Worm (Caenorhabditis elegans) whole organism, young adult: ENCODE data around the gene C25H3.17.

Experiments used
- B0035.1 ChIP-seq: sonication (generic microtip); optimal IDR thresholded peaks from 2 replicates; lab custom pipeline; 2016; ENCODE audit warnings: missing genetic modification characterization, mild to moderate bottlenecking, missing compliant biosample characterization, missing genotype, missing genetic modification reagents
- B0336.3 ChIP-seq: fragments of 200-800 bp; sonication (Bioruptor generic); IDR thresholded peaks from 2 replicates; pipeline ENCODE4 v1.3.6; 2022; ENCODE audit warnings: missing genetic modification characterization, missing compliant biosample characterization
- C06A6.2 ChIP-seq: fragments of 200-800 bp; sonication (Bioruptor generic); conservative IDR thresholded peaks from 2 replicates; pipeline ENCODE4 v1.3.6; 2022; ENCODE audit warnings: missing genetic modification characterization, missing compliant biosample characterization
- C17E4.6 ChIP-seq: fragments of 200-800 bp; sonication (Bioruptor generic); IDR thresholded peaks from 2 replicates; pipeline ENCODE4 v1.3.6; 2022; ENCODE audit warnings: missing genetic modification reagents, missing genetic modification characterization, missing compliant biosample characterization
- D2030.7 ChIP-seq: fragments of 200-800 bp; sonication (Bioruptor generic); IDR thresholded peaks from 2 replicates; pipeline ENCODE4 v1.3.6; 2022; ENCODE audit warnings: missing genetic modification reagents, missing genetic modification characterization, missing compliant biosample characterization
- F37B4.10 ChIP-seq: fragments of 200-800 bp; sonication (Bioruptor generic); IDR thresholded peaks from 2 replicates; pipeline ENCODE4 v1.3.6; 2022; ENCODE audit warnings: missing genetic modification characterization, missing compliant biosample characterization
- F39B2.1 ChIP-seq: fragments of 200-800 bp; sonication (Bioruptor generic); IDR thresholded peaks from 2 replicates; pipeline ENCODE4 v1.3.6; 2022; ENCODE audit warnings: missing genetic modification reagents, missing genetic modification characterization, missing compliant biosample characterization
- F52B5.7 ChIP-seq: sonication (generic microtip); optimal IDR thresholded peaks from 2 replicates; lab custom pipeline; 2016; ENCODE audit warnings: mild to moderate bottlenecking, missing genetic modification characterization, missing compliant biosample characterization
- F57C9.4 ChIP-seq: sonication (generic microtip); optimal IDR thresholded peaks from 2 replicates; lab custom pipeline; 2017; ENCODE audit warnings: mild to moderate bottlenecking, missing genetic modification characterization, missing compliant biosample characterization
- T26A5.8 ChIP-seq: sonication (generic microtip); optimal IDR thresholded peaks from 2 replicates; lab custom pipeline; 2016; ENCODE audit warnings: missing genetic modification characterization, missing compliant biosample characterization
- Y67H2A.10 ChIP-seq: fragments of 200-800 bp; sonication (Bioruptor generic); conservative IDR thresholded peaks from 2 replicates; pipeline ENCODE4 v1.3.6; 2022; ENCODE audit warnings: missing genetic modification reagents, missing genetic modification characterization, missing compliant biosample characterization
- Y95B8A.8 ChIP-seq: fragments of 200-800 bp; sonication (Bioruptor generic); IDR thresholded peaks from 2 replicates; pipeline ENCODE4 v1.3.6; 2022; ENCODE audit warnings: missing genetic modification reagents, missing genetic modification characterization, missing compliant biosample characterization
- ama-1 ChIP-seq, 3 experiments: fragments of 150-350 bp in 1 of 3; sonication (generic microtip) in 2 of 3; optimal IDR thresholded peaks; 2 replicates each; lab custom pipeline; 2014 to 2018; ENCODE audit warnings: missing biosample characterization in 2 of 3, missing genetic modification characterization in 2 of 3, missing genetic modification reagents in 2 of 3
- athp-1 ChIP-seq: sonication (generic microtip); optimal IDR thresholded peaks from 2 replicates; lab custom pipeline; 2017; ENCODE audit warnings: mild to moderate bottlenecking, missing genetic modification characterization, missing compliant biosample characterization
- attf-3 ChIP-seq: fragments of 200-800 bp; sonication (Bioruptor generic); conservative IDR thresholded peaks from 2 replicates; pipeline ENCODE4 v1.3.6; 2022; ENCODE audit warnings: missing genetic modification reagents, missing genetic modification characterization, missing compliant biosample characterization
- attf-5 ChIP-seq: fragments of 200-800 bp; sonication (Bioruptor generic); optimal IDR thresholded peaks from 2 replicates; lab custom pipeline; 2018; ENCODE audit warnings: mild to moderate bottlenecking, missing genetic modification characterization, missing compliant biosample characterization
- attf-6 ChIP-seq: fragments of 200-800 bp; sonication (Bioruptor generic); IDR thresholded peaks from 2 replicates; pipeline ENCODE4 v1.3.6; 2022; ENCODE audit warnings: missing genetic modification reagents, missing genetic modification characterization, missing compliant biosample characterization
- bed-1 ChIP-seq: fragments of 200-800 bp; sonication (Bioruptor generic); IDR thresholded peaks from 2 replicates; pipeline ENCODE4 v1.3.6; 2022; ENCODE audit warnings: missing genetic modification reagents, missing genetic modification characterization, missing compliant biosample characterization
- bed-2 ChIP-seq: fragments of 200-800 bp; sonication (Bioruptor generic); IDR thresholded peaks from 2 replicates; pipeline ENCODE4 v1.3.6; 2022; ENCODE audit warnings: missing genetic modification reagents, missing genetic modification characterization, missing compliant biosample characterization
- cebp-1 ChIP-seq, 2 experiments: fragments of 200-800 bp in 1 of 2; sonication (Bioruptor generic) in 1 of 2; sonication (generic microtip) in 1 of 2; IDR thresholded peaks in 1 of 2; optimal IDR thresholded peaks in 1 of 2; 2 replicates each; pipeline versions ENCODE4 v1.3.6 to Lab custom; 2017 to 2022; ENCODE audit warnings: missing compliant biosample characterization in 2 of 2, missing genetic modification characterization in 2 of 2, mild to moderate bottlenecking in 1 of 2, missing genetic modification reagents in 1 of 2, moderate library complexity in 1 of 2
- cebp-2 ChIP-seq: fragments of 200-800 bp; sonication (Bioruptor generic); IDR thresholded peaks from 2 replicates; pipeline ENCODE4 v1.3.6; 2022; ENCODE audit warnings: missing genetic modification characterization, missing compliant biosample characterization
- ceh-40 ChIP-seq: fragments of 200-800 bp; sonication (Bioruptor generic); IDR thresholded peaks from 2 replicates; pipeline ENCODE4 v1.3.6; 2022; ENCODE audit warnings: missing genetic modification characterization, missing compliant biosample characterization
- ceh-79 ChIP-seq: sonication (generic microtip); optimal IDR thresholded peaks from 2 replicates; lab custom pipeline; 2017; ENCODE audit warnings: mild to moderate bottlenecking, missing genetic modification characterization, missing compliant biosample characterization
- ceh-91 ChIP-seq: fragments of 200-800 bp; sonication (Bioruptor generic); IDR thresholded peaks from 2 replicates; pipeline ENCODE4 v1.3.6; 2022; ENCODE audit warnings: missing genetic modification reagents, missing genetic modification characterization, missing compliant biosample characterization
- dpl-1 ChIP-seq: fragments of 150-350 bp; optimal IDR thresholded peaks from 2 replicates; lab custom pipeline; 2014; ENCODE audit warnings: missing biosample characterization, missing genetic modification reagents, missing genetic modification characterization
- ets-4 ChIP-seq: fragments of 200-800 bp; sonication (Bioruptor generic); optimal IDR thresholded peaks from 2 replicates; lab custom pipeline; 2018; ENCODE audit warnings: mild to moderate bottlenecking, missing genetic modification characterization, missing compliant biosample characterization
- fkh-3 ChIP-seq: sonication (generic microtip); optimal IDR thresholded peaks from 2 replicates; lab custom pipeline; 2016; ENCODE audit warnings: mild to moderate bottlenecking, missing genetic modification characterization, missing compliant biosample characterization
- hlh-12 ChIP-seq: sonication (generic microtip); optimal IDR thresholded peaks from 2 replicates; lab custom pipeline; 2016; ENCODE audit warnings: missing genetic modification characterization, missing compliant biosample characterization
- hmg-20 ChIP-seq: fragments of 200-800 bp; sonication (Bioruptor generic); IDR thresholded peaks from 2 replicates; pipeline ENCODE4 v1.3.6; 2022; ENCODE audit warnings: missing genetic modification reagents, missing genetic modification characterization, missing compliant biosample characterization
- hrde-1 ChIP-seq: sonication (generic microtip); optimal IDR thresholded peaks from 2 replicates; lab custom pipeline; 2016; ENCODE audit warnings: missing genetic modification characterization, mild to moderate bottlenecking, missing compliant biosample characterization, moderate library complexity, missing genotype, missing genetic modification reagents, borderline replicate concordance
- lag-1 ChIP-seq: fragments of 200-800 bp; sonication (Bioruptor generic); IDR thresholded peaks from 2 replicates; pipeline ENCODE4 v1.3.6; 2022; ENCODE audit warnings: missing genetic modification reagents, missing genetic modification characterization, missing compliant biosample characterization
- lin-54 ChIP-seq: fragments of 200-800 bp; sonication (Bioruptor generic); optimal IDR thresholded peaks from 2 replicates; lab custom pipeline; 2018; ENCODE audit warnings: mild to moderate bottlenecking, missing genetic modification characterization, missing compliant biosample characterization
- madf-10 ChIP-seq: sonication (generic microtip); optimal IDR thresholded peaks from 2 replicates; lab custom pipeline; 2016; ENCODE audit warnings: mild to moderate bottlenecking, missing genetic modification characterization, missing compliant biosample characterization
- mcd-1 ChIP-seq: fragments of 200-800 bp; sonication (Bioruptor generic); IDR thresholded peaks from 2 replicates; pipeline ENCODE4 v1.3.6; 2022; ENCODE audit warnings: missing genetic modification reagents, missing genetic modification characterization, missing compliant biosample characterization
- mxl-1 ChIP-seq: sonication (generic microtip); optimal IDR thresholded peaks from 2 replicates; lab custom pipeline; 2016; ENCODE audit warnings: missing genetic modification characterization, missing compliant biosample characterization
- nfya-2 ChIP-seq: fragments of 200-800 bp; sonication (Bioruptor generic); IDR thresholded peaks from 2 replicates; pipeline ENCODE4 v1.3.6; 2022; ENCODE audit warnings: missing genetic modification reagents, missing genetic modification characterization, missing compliant biosample characterization
- nhr-120 ChIP-seq: fragments of 200-800 bp; sonication (Bioruptor generic); IDR thresholded peaks from 2 replicates; pipeline ENCODE4 v1.3.6; 2022; ENCODE audit warnings: missing genetic modification characterization, missing compliant biosample characterization
- nhr-27 ChIP-seq: fragments of 200-800 bp; sonication (Bioruptor generic); optimal IDR thresholded peaks from 2 replicates; lab custom pipeline; 2018; ENCODE audit warnings: mild to moderate bottlenecking, missing genetic modification characterization, moderate library complexity, missing compliant biosample characterization
- repo-1 ChIP-seq: sonication (generic microtip); optimal IDR thresholded peaks from 2 replicates; lab custom pipeline; 2017; ENCODE audit warnings: mild to moderate bottlenecking, missing genetic modification characterization, missing compliant biosample characterization
- sea-2 ChIP-seq: fragments of 200-800 bp; sonication (Bioruptor generic); IDR thresholded peaks from 2 replicates; pipeline ENCODE4 v1.3.6; 2022; ENCODE audit warnings: missing genetic modification characterization, missing compliant biosample characterization
- zim-3 ChIP-seq: sonication (generic microtip); optimal IDR thresholded peaks from 2 replicates; lab custom pipeline; 2017; ENCODE audit warnings: mild to moderate bottlenecking, missing genetic modification characterization, moderate library complexity, missing compliant biosample characterization
- ztf-22 ChIP-seq: fragments of 200-800 bp; sonication (Bioruptor generic); optimal IDR thresholded peaks from 2 replicates; lab custom pipeline; 2018; ENCODE audit warnings: mild to moderate bottlenecking, missing genetic modification characterization, moderate library complexity, missing compliant biosample characterization
- ztf-26 ChIP-seq: sonication (generic microtip); optimal IDR thresholded peaks from 2 replicates; lab custom pipeline; 2017; ENCODE audit warnings: missing genetic modification characterization, missing compliant biosample characterization
- ztf-28 ChIP-seq: fragments of 200-800 bp; sonication (Bioruptor generic); IDR thresholded peaks from 2 replicates; pipeline ENCODE4 v1.3.6; 2022; ENCODE audit warnings: missing genetic modification reagents, missing genetic modification characterization, missing compliant biosample characterization
- ztf-3 ChIP-seq: fragments of 200-800 bp; sonication (Bioruptor generic); optimal IDR thresholded peaks from 2 replicates; lab custom pipeline; 2018; ENCODE audit warnings: mild to moderate bottlenecking, missing genetic modification characterization, missing compliant biosample characterization
- ztf-6 ChIP-seq: fragments of 200-800 bp; sonication (Bioruptor generic); IDR thresholded peaks from 2 replicates; pipeline ENCODE4 v1.3.6; 2022; ENCODE audit warnings: missing genetic modification reagents, missing genetic modification characterization, missing compliant biosample characterization

The C25H3.17 gene

ce11 chrII:5701485-5701884 lies 32.0 kb upstream of the C25H3.17 start (continued):
- TF ChIP-seq cebp-2 (GFP tag; lab: Robert Waterston, UW) (no peak), F52B5.7 (no peak), C06A6.2 (GFP tag; lab: Robert Waterston, UW) (no peak), ztf-6 (GFP tag; lab: Robert Waterston, UW) (no peak), ztf-22 (no peak), hlh-12 (tag; lab: Kevin White, UChicago) (no peak), F37B4.10 (GFP tag; lab: Robert Waterston, UW) (no peak), ceh-79 (tag; lab: Kevin White, UChicago) (no peak), repo-1 (tag; lab: Kevin White, UChicago) (peak; percentile 71), ets-4 (GFP tag; lab: Kevin White, UChicago) (no peak), cebp-1 (GFP tag; IDR thresholded peaks at IDR 0.05; lab: Robert Waterston, UW) (no peak), cebp-1 (tag; optimal IDR thresholded peaks at IDR 0.05; lab: Kevin White, UChicago) (peak; percentile 50), nhr-27 (tag; lab: Kevin White, UChicago) (no peak), ceh-91 (GFP tag; lab: Robert Waterston, UW) (no peak), ztf-28 (GFP tag; lab: Robert Waterston, UW) (no peak), sea-2 (GFP tag; lab: Robert Waterston, UW) (no peak), bed-2 (GFP tag; lab: Robert Waterston, UW) (no peak), attf-6 (GFP tag; lab: Robert Waterston, UW) (peak; percentile 89; the same call in 1 of the 2 replicates), hrde-1 (tag; lab: Kevin White, UChicago) (no peak), D2030.7 (GFP tag; lab: Robert Waterston, UW) (peak; percentile 81), F39B2.1 (GFP tag; lab: Robert Waterston, UW) (no peak), mxl-1 (tag; lab: Kevin White, UChicago) (no peak), dpl-1 (no peak), fkh-3 (no peak), ama-1 (optimal IDR thresholded peaks at IDR 0.05; lab: Kevin White, UChicago) (peak; percentile 86), ama-1 (GFP tag; optimal IDR thresholded peaks at IDR 0.05; lab: Kevin White, UChicago) (no peak), C17E4.6 (GFP tag; lab: Robert Waterston, UW) (no peak; the same call in 1 of the 2 replicates), mcd-1 (peak; percentile 77), madf-10 (no peak), attf-5 (GFP tag; lab: Kevin White, UChicago) (no peak), B0336.3 (GFP tag; lab: Robert Waterston, UW) (peak; percentile 60; the same call in 1 of the 2 replicates), lin-54 (GFP tag; lab: Kevin White, UChicago) (peak; percentile 23), B0035.1 (tag; lab: Kevin White, UChicago) (no peak), bed-1 (no peak), nfya-2 (GFP tag; lab: Robert Waterston, UW) (no peak), T26A5.8 (tag; lab: Kevin White, UChicago) (no peak), Y67H2A.10 (no peak), ceh-40 (GFP tag; lab: Robert Waterston, UW) (no peak)

DNA sequence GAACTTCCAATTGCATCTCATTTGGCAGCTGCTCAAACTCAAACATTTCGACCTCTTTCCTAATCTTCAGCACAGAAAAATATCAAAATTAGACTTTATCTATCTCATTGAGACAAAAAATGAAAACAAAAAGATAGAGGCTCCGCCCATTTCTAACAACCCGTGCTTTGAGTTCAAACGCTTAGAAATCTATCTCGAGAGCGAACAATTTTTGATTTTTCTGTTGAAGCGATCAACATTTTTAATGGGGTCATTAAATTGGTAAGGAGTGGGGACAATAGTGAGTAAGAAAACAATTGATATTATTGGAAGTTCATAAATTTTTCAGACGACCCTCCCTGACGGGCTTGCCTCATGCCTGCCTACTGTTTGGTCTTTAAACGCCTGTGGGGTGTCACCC lies 29.4 kb upstream of the C25H3.17 start, which contains the start of the genes C25H3.10 and C25H3.1:
TSS of gene C25H3.10 (minus strand) at position 101 of the 400 bp plus-strand sequence.
TSS of gene C25H3.1 (plus strand) at position 203 of the 400 bp plus-strand sequence.
- no peak for TF ChIP-seq ztf-3 (GFP tag; lab: Kevin White, UChicago)
- TF ChIP-seq Y95B8A.8 (GFP tag; lab: Robert Waterston, UW) = no peak
- no peak for TF ChIP-seq athp-1 (tag; lab: Kevin White, UChicago)
- TF ChIP-seq zim-3 (tag; lab: Kevin White, UChicago) = no peak
- TF ChIP-seq F57C9.4 (tag; lab: Kevin White, UChicago) = no peak
- no peak for TF ChIP-seq nhr-120 (GFP tag; lab: Robert Waterston, UW)
- TF ChIP-seq hmg-20 (GFP tag; lab: Robert Waterston, UW) = no peak
- no peak for TF ChIP-seq attf-3 (GFP tag; lab: Robert Waterston, UW)
- no peak for TF ChIP-seq ztf-26 (tag; lab: Kevin White, UChicago)
- TF ChIP-seq lag-1 (GFP tag; lab: Robert Waterston, UW) = no peak
